Fruit fly (Drosophila melanogaster) whole organism, embryonic: ENCODE data around the gene PolA1.

Experiments used
- Adf1 ChIP-seq: fragments of 200-800 bp; sonication (Bioruptor generic); IDR thresholded peaks from 2 replicates; pipeline ENCODE4 v1.3.6; 2022; ENCODE audit warnings: missing biosample characterization, missing genetic modification characterization
- B-H1 ChIP-seq: fragments of 200-800 bp; sonication (Bioruptor generic); IDR thresholded peaks from 3 replicates; pipeline ENCODE4 v1.3.6; 2022; ENCODE audit warnings: missing biosample characterization, missing genetic modification characterization
- B-H2 ChIP-seq: fragments of 200-800 bp; sonication (Bioruptor generic); optimal IDR thresholded peaks from 2 replicates; lab custom pipeline; 2018; ENCODE audit warnings: missing biosample characterization, mild to moderate bottlenecking, missing genetic modification characterization
- CG10209 ChIP-seq: fragments of 200-800 bp; sonication (Bioruptor generic); optimal IDR thresholded peaks from 3 replicates; lab custom pipeline; 2017; ENCODE audit warnings: missing biosample characterization, mild to moderate bottlenecking, missing genetic modification characterization, missing genetic modification reagents
- CG10321 ChIP-seq: fragments of 200-800 bp; sonication (Bioruptor generic); IDR thresholded peaks from 2 replicates; pipeline ENCODE4 v1.3.6; 2022; ENCODE audit warnings: missing biosample characterization, missing genetic modification characterization
- CG11093 ChIP-seq: fragments of 200-800 bp; sonication (Bioruptor generic); IDR thresholded peaks from 3 replicates; pipeline ENCODE4 v1.3.6; 2022; ENCODE audit warnings: missing biosample characterization, missing genetic modification characterization
- CG11456 ChIP-seq: fragments of 200-800 bp; sonication (Bioruptor generic); IDR thresholded peaks from 3 replicates; pipeline ENCODE4 v1.3.6; 2022; ENCODE audit warnings: missing biosample characterization, missing genetic modification characterization
- CG14014 ChIP-seq: fragments of 200-800 bp; sonication (Bioruptor generic); IDR thresholded peaks from 2 replicates; pipeline ENCODE4 v1.3.6; 2022; ENCODE audit warnings: missing biosample characterization, missing genetic modification characterization
- CG14050 ChIP-seq: fragments of 200-800 bp; sonication (Bioruptor generic); IDR thresholded peaks from 3 replicates; pipeline ENCODE4 v1.3.6; 2022; ENCODE audit warnings: missing biosample characterization, missing genetic modification characterization
- CG15269 ChIP-seq: fragments of 200-800 bp; sonication (Bioruptor generic); optimal IDR thresholded peaks from 2 replicates; lab custom pipeline; 2018; ENCODE audit warnings: missing biosample characterization, mild to moderate bottlenecking, missing genetic modification characterization, moderate library complexity
- CG1602 ChIP-seq: fragments of 200-800 bp; sonication (Bioruptor generic); optimal IDR thresholded peaks from 3 replicates; lab custom pipeline; 2016; ENCODE audit warnings: missing biosample characterization, missing genetic modification characterization
- CG17829 ChIP-seq: fragments of 200-800 bp; optimal IDR thresholded peaks from 2 replicates; lab custom pipeline; 2019; ENCODE audit warnings: missing biosample characterization, mild to moderate bottlenecking, missing genetic modification characterization, moderate library complexity
- CG2129 ChIP-seq: fragments of 200-800 bp; sonication (Bioruptor generic); IDR thresholded peaks from 2 replicates; pipeline ENCODE4 v1.3.6; 2022; ENCODE audit warnings: missing biosample characterization, missing genetic modification characterization; ENCODE audit not compliant: partially characterized antibody
- CG3065 ChIP-seq: fragments of 200-800 bp; sonication (Bioruptor generic); optimal IDR thresholded peaks from 2 replicates; lab custom pipeline; 2016; ENCODE audit warnings: missing biosample characterization, missing genetic modification characterization
- CG31441 ChIP-seq: fragments of 200-800 bp; sonication (Bioruptor generic); IDR thresholded peaks from 2 replicates; pipeline ENCODE4 v1.3.6; 2022; ENCODE audit warnings: missing biosample characterization, missing genetic modification characterization
- CG3163 ChIP-seq: fragments of 200-800 bp; sonication (Bioruptor generic); optimal IDR thresholded peaks from 3 replicates; lab custom pipeline; 2016; ENCODE audit warnings: missing biosample characterization, missing genetic modification characterization
- CG43689 ChIP-seq: fragments of 200-800 bp; sonication (Bioruptor generic); IDR thresholded peaks from 2 replicates; pipeline ENCODE4 v1.3.6; 2022; ENCODE audit warnings: missing biosample characterization, missing genetic modification characterization
- CG4617 ChIP-seq: fragments of 200-800 bp; sonication (Bioruptor generic); optimal IDR thresholded peaks from 3 replicates; lab custom pipeline; 2016; ENCODE audit warnings: missing biosample characterization, missing genetic modification characterization, borderline replicate concordance
- CG5953 ChIP-seq: fragments of 200-800 bp; sonication (Bioruptor generic); IDR thresholded peaks from 2 replicates; pipeline ENCODE4 v1.3.6; 2022; ENCODE audit warnings: missing biosample characterization, missing genetic modification characterization
- CG6689 ChIP-seq: fragments of 200-800 bp; sonication (Bioruptor generic); IDR thresholded peaks from 2 replicates; pipeline ENCODE4 v1.3.6; 2022; ENCODE audit warnings: missing biosample characterization, missing genetic modification characterization
- CG7928 ChIP-seq: fragments of 200-800 bp; sonication (Bioruptor generic); optimal IDR thresholded peaks from 2 replicates; lab custom pipeline; 2017; ENCODE audit warnings: missing biosample characterization, mild to moderate bottlenecking, missing genetic modification characterization
- Chrac-16 ChIP-seq: fragments of 200-800 bp; sonication (Bioruptor generic); optimal IDR thresholded peaks from 3 replicates; lab custom pipeline; 2016; ENCODE audit warnings: missing biosample characterization, missing genetic modification characterization
- Deaf1 ChIP-seq: fragments of 200-800 bp; optimal IDR thresholded peaks from 3 replicates; lab custom pipeline; 2019; ENCODE audit warnings: missing biosample characterization, mild to moderate bottlenecking, missing genetic modification characterization, moderate library complexity
- Doc2 ChIP-seq: fragments of 200-800 bp; sonication (Bioruptor generic); IDR thresholded peaks from 2 replicates; pipeline ENCODE4 v1.3.6; 2022; ENCODE audit warnings: missing biosample characterization, missing genetic modification characterization
- Dp ChIP-seq: fragments of 200-800 bp; sonication (Bioruptor generic); optimal IDR thresholded peaks from 2 replicates; lab custom pipeline; 2018; ENCODE audit warnings: missing biosample characterization, mild to moderate bottlenecking, missing genetic modification characterization, moderate library complexity
- Drgx ChIP-seq: fragments of 200-800 bp; sonication (Bioruptor generic); IDR thresholded peaks from 2 replicates; pipeline ENCODE4 v1.3.6; 2022; ENCODE audit warnings: missing biosample characterization, missing genetic modification characterization
- HLH3B ChIP-seq: fragments of 200-800 bp; sonication (Bioruptor generic); IDR thresholded peaks from 2 replicates; pipeline ENCODE4 v1.3.6; 2022; ENCODE audit warnings: missing biosample characterization, missing genetic modification characterization
- HLH4C ChIP-seq: fragments of 200-800 bp; sonication (Bioruptor generic); IDR thresholded peaks from 3 replicates; pipeline ENCODE4 v1.3.6; 2022; ENCODE audit warnings: missing biosample characterization, missing genetic modification characterization; ENCODE audit not compliant: partially characterized antibody
- Hand ChIP-seq: fragments of 200-800 bp; sonication (Bioruptor generic); optimal IDR thresholded peaks from 2 replicates; lab custom pipeline; 2017; ENCODE audit warnings: mild to moderate bottlenecking, missing biosample characterization, missing genetic modification reagents, missing genetic modification characterization
- Myb ChIP-seq: fragments of 200-800 bp; sonication (Bioruptor generic); optimal IDR thresholded peaks from 2 replicates; lab custom pipeline; 2016; ENCODE audit warnings: missing biosample characterization, missing genetic modification characterization
- NFAT ChIP-seq: fragments of 200-800 bp; sonication (Bioruptor generic); IDR thresholded peaks from 2 replicates; pipeline ENCODE4 v1.3.6; 2022; ENCODE audit warnings: missing biosample characterization, missing genetic modification characterization
- NfI ChIP-seq: fragments of 200-800 bp; sonication (Bioruptor generic); optimal IDR thresholded peaks from 3 replicates; lab custom pipeline; 2018; ENCODE audit warnings: missing biosample characterization, mild to moderate bottlenecking, missing genetic modification characterization, moderate library complexity
- Optix ChIP-seq: fragments of 200-800 bp; sonication (Bioruptor generic); IDR thresholded peaks from 3 replicates; pipeline ENCODE4 v1.3.6; 2022; ENCODE audit warnings: missing biosample characterization, missing genetic modification characterization
- Poxn ChIP-seq: fragments of 200-800 bp; sonication (Bioruptor generic); IDR thresholded peaks from 2 replicates; pipeline ENCODE4 v1.3.6; 2022; ENCODE audit warnings: missing biosample characterization, missing genetic modification characterization
- Side ChIP-seq: fragments of 200-800 bp; sonication (Bioruptor generic); optimal IDR thresholded peaks from 2 replicates; lab custom pipeline; 2016; ENCODE audit warnings: missing biosample characterization, missing genetic modification characterization
- Sry-β ChIP-seq: fragments of 200-800 bp; sonication (Bioruptor generic); optimal IDR thresholded peaks from 2 replicates; lab custom pipeline; 2018; ENCODE audit warnings: missing biosample characterization, mild to moderate bottlenecking, missing genetic modification characterization, moderate library complexity
- TFAM ChIP-seq: fragments of 200-800 bp; sonication (Bioruptor generic); optimal IDR thresholded peaks from 2 replicates; lab custom pipeline; 2017; ENCODE audit warnings: missing biosample characterization, missing genetic modification characterization, inconsistent platforms
- ab ChIP-seq: fragments of 200-800 bp; sonication (Bioruptor generic); optimal IDR thresholded peaks from 2 replicates; lab custom pipeline; 2016; ENCODE audit warnings: missing biosample characterization, missing genetic modification characterization
- aop ChIP-seq: fragments of 200-800 bp; sonication (Bioruptor generic); IDR thresholded peaks from 2 replicates; pipeline ENCODE4 v1.3.6; 2022; ENCODE audit warnings: missing biosample characterization, missing genetic modification characterization
- bsh ChIP-seq, 2 experiments: fragments of 200-800 bp; sonication (Bioruptor generic); optimal IDR thresholded peaks; 2 replicates each; lab custom pipeline; 2017 to 2018; ENCODE audit warnings: mild to moderate bottlenecking in 2 of 2, missing biosample characterization in 2 of 2, missing genetic modification characterization in 2 of 2, moderate library complexity in 1 of 2
- cad ChIP-seq: fragments of >200 bp; optimal IDR thresholded peaks from 2 replicates; lab custom pipeline; 2017; ENCODE audit warnings: missing biosample characterization, missing genetic modification characterization
- chm ChIP-seq: fragments of 200-800 bp; sonication (Bioruptor generic); IDR thresholded peaks from 2 replicates; pipeline ENCODE4 v1.3.6; 2022; ENCODE audit warnings: missing biosample characterization, missing genetic modification characterization
- grn ChIP-seq: fragments of 200-800 bp; sonication (Bioruptor generic); optimal IDR thresholded peaks from 3 replicates; lab custom pipeline; 2017; ENCODE audit warnings: missing biosample characterization, missing genetic modification characterization
- jigr1 ChIP-seq: fragments of 200-800 bp; sonication (Bioruptor generic); IDR thresholded peaks from 3 replicates; pipeline ENCODE4 v1.3.6; 2022; ENCODE audit warnings: missing biosample characterization, missing genetic modification characterization
- lmd ChIP-seq: fragments of 200-800 bp; sonication (Bioruptor generic); IDR thresholded peaks from 2 replicates; pipeline ENCODE4 v1.3.6; 2022; ENCODE audit warnings: missing biosample characterization, missing genetic modification characterization
- nom ChIP-seq: fragments of 200-800 bp; sonication (Bioruptor generic); optimal IDR thresholded peaks from 2 replicates; lab custom pipeline; 2017; ENCODE audit warnings: missing biosample characterization, missing genetic modification characterization, mild to moderate bottlenecking, moderate library complexity, missing genetic modification reagents
- pfk ChIP-seq: fragments of 200-800 bp; sonication (Bioruptor generic); optimal IDR thresholded peaks from 2 replicates; lab custom pipeline; 2018; ENCODE audit warnings: missing biosample characterization, mild to moderate bottlenecking, missing genetic modification characterization, moderate library complexity
- prd ChIP-seq, 3 experiments: fragments of >200 bp in 2 of 3; fragments of 200-800 bp in 1 of 3; sonication (Bioruptor generic) in 1 of 3; optimal IDR thresholded peaks in 2 of 3; IDR thresholded peaks in 1 of 3; 2 replicates in 2 of 3; 3 replicates in 1 of 3; pipeline versions ENCODE4 v1.3.6 to Lab custom; 2017 to 2022; ENCODE audit warnings: missing biosample characterization in 1 of 3, missing genetic modification characterization in 1 of 3
- pros ChIP-seq: fragments of 200-800 bp; sonication (Bioruptor generic); optimal IDR thresholded peaks from 3 replicates; lab custom pipeline; 2019; ENCODE audit warnings: missing biosample characterization, mild to moderate bottlenecking, missing genetic modification characterization, moderate library complexity
- psq ChIP-seq: fragments of 200-800 bp; sonication (Bioruptor generic); optimal IDR thresholded peaks from 2 replicates; lab custom pipeline; 2017; ENCODE audit warnings: missing biosample characterization, missing genetic modification characterization
- ranshi ChIP-seq: fragments of 200-800 bp; sonication (Bioruptor generic); IDR thresholded peaks from 2 replicates; pipeline ENCODE4 v1.3.6; 2022; ENCODE audit warnings: missing biosample characterization, missing genetic modification characterization
- sna ChIP-seq: fragments of 200-800 bp; sonication (Bioruptor generic); IDR thresholded peaks from 2 replicates; pipeline ENCODE4 v1.3.6; 2022; ENCODE audit warnings: missing biosample characterization, missing genetic modification characterization; ENCODE audit not compliant: partially characterized antibody

PolA1 gene

DNA sequence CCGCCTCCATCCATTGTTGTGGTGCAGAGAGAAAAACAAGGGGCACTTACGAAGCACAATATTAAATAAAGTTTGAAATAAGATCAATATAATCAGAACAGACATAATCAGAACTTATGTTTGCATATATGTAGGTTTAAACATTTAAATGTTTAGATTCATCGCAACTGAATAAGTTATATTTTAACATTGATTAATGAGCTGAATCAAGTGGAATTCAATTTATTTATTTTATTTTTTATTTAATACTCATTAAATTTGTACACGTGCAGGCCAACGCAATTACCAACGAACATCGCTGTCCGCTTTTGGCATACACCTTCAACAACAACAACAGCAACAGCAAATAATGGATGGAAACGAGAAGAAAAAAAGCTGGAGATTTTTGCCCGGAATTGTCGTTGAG is 27.3 kb upstream of the PolA1 start (continued):
- no peak for TF ChIP-seq NfI (GFP tag; lab: Kevin White, UChicago)
- TF ChIP-seq chm (GFP tag; lab: Robert Waterston, UW) = no peak
- TF ChIP-seq CG2129 (GFP tag; lab: Robert Waterston, UW) = no peak
- no peak for TF ChIP-seq CG5953 (GFP tag; lab: Robert Waterston, UW)
- no peak for TF ChIP-seq CG3163 (GFP tag; lab: Kevin White, UChicago)
- peak; percentile 26 to 58 for TF ChIP-seq bsh (GFP tag; optimal IDR thresholded peaks at IDR 0.05; lab: Kevin White, UChicago)
- peak; percentile 73 for TF ChIP-seq nom
- TF ChIP-seq Drgx (GFP tag; lab: Robert Waterston, UW) = peak; percentile 56; the same call in 1 of the 2 replicates
- TF ChIP-seq Poxn (GFP tag; lab: Robert Waterston, UW) = no peak
- no peak for TF ChIP-seq CG11456 (GFP tag; lab: Robert Waterston, UW)
- no peak for TF ChIP-seq Side (GFP tag; lab: Kevin White, UChicago)
- TF ChIP-seq CG6689 (GFP tag; lab: Robert Waterston, UW) = no peak
- TF ChIP-seq lmd = no peak
- no peak for TF ChIP-seq B-H1 (GFP tag; lab: Robert Waterston, UW)
- TF ChIP-seq CG14014 (GFP tag; lab: Robert Waterston, UW) = no peak
- TF ChIP-seq prd (optimal IDR thresholded peaks at IDR 0.05; lab: Kevin White, UChicago) = no peak
- TF ChIP-seq prd (GFP tag; IDR thresholded peaks at IDR 0.05; lab: Robert Waterston, UW) = peak; percentile 25; the same call in 1 of the 3 replicates
- no peak for TF ChIP-seq HLH4C (GFP tag; lab: Robert Waterston, UW)
- peak; percentile 60 for TF ChIP-seq CG31441
- no peak for TF ChIP-seq sna (GFP tag; lab: Robert Waterston, UW)
- TF ChIP-seq CG3065 (GFP tag; lab: Kevin White, UChicago) = no peak
- TF ChIP-seq HLH3B (GFP tag; lab: Robert Waterston, UW) = no peak
- no peak for TF ChIP-seq jigr1 (GFP tag; lab: Robert Waterston, UW)
- no peak for TF ChIP-seq ab
- no peak for TF ChIP-seq Myb (GFP tag; lab: Kevin White, UChicago)
- no peak for TF ChIP-seq Chrac-16 (GFP tag; lab: Kevin White, UChicago)
- TF ChIP-seq grn (GFP tag; lab: Kevin White, UChicago) = no peak
- TF ChIP-seq pfk = no peak
- TF ChIP-seq CG43689 = no peak
- TF ChIP-seq TFAM (GFP tag; lab: Kevin White, UChicago) = no peak
- TF ChIP-seq CG14050 (GFP tag; lab: Robert Waterston, UW) = no peak
- no peak for TF ChIP-seq psq
- no peak for TF ChIP-seq CG10321 (GFP tag; lab: Robert Waterston, UW)
- TF ChIP-seq CG17829 (tag; lab: Kevin White, UChicago) = peak; percentile 22
- TF ChIP-seq ranshi (GFP tag; lab: Robert Waterston, UW) = no peak
- no peak for TF ChIP-seq CG4617
- TF ChIP-seq CG1602 = no peak
- TF ChIP-seq CG11093 (GFP tag; lab: Robert Waterston, UW) = no peak
- TF ChIP-seq Dp (GFP tag; lab: Kevin White, UChicago) = no peak
- no peak for TF ChIP-seq B-H2 (GFP tag; lab: Kevin White, UChicago)
- peak; percentile 66 for TF ChIP-seq CG15269
- TF ChIP-seq NFAT = no peak
- no peak for TF ChIP-seq Deaf1
- no peak for TF ChIP-seq pros (GFP tag; lab: Kevin White, UChicago)
- no peak for TF ChIP-seq CG10209 (GFP tag; lab: Kevin White, UChicago)
- TF ChIP-seq cad (GFP tag; lab: Kevin White, UChicago) = no peak
- no peak for TF ChIP-seq Hand (GFP tag; lab: Kevin White, UChicago)
- no peak for TF ChIP-seq aop (GFP tag; lab: Robert Waterston, UW)
- TF ChIP-seq CG7928 (GFP tag; lab: Kevin White, UChicago) = no peak
- TF ChIP-seq Optix = no peak
- no peak for TF ChIP-seq Adf1 (GFP tag; lab: Robert Waterston, UW)
- no peak for TF ChIP-seq Doc2 (GFP tag; lab: Robert Waterston, UW)
- no peak for TF ChIP-seq Sry-β (GFP tag; lab: Kevin White, UChicago)
